Worm (Caenorhabditis elegans): Measurements from ENCODE around the gene asm-2.

- TF ChIP-seq flt-1 (GFP tag; IDR thresholded peaks at IDR 0.05) (no peak), ama-1 (optimal IDR thresholded peaks at IDR 0.05) (no peak), F13C5.2 (tag; optimal IDR thresholded peaks at IDR 0.05) (no peak), hmbx-1 (tag; optimal IDR thresholded peaks at IDR 0.05) (no peak), aly-1 (tag; optimal IDR thresholded peaks at IDR 0.05) (no peak), ets-7 (tag; optimal IDR thresholded peaks at IDR 0.05) (no peak), tbx-11 (GFP tag; IDR thresholded peaks at IDR 0.05) (no peak), tra-4 (tag; optimal IDR thresholded peaks at IDR 0.05) (no peak), ceh-36 (tag; optimal IDR thresholded peaks at IDR 0.05) (no peak), pes-1 (GFP tag; IDR thresholded peaks at IDR 0.05) (no peak), hnd-1 (tag; optimal IDR thresholded peaks at IDR 0.05) (no peak), tbx-37 (GFP tag; conservative IDR thresholded peaks at IDR 0.05) (no peak), scrt-1 (GFP tag; IDR thresholded peaks at IDR 0.05) (no peak)
These were observed 44.8 kb upstream of the asm-2 start for ce11 chrX:11368845-11369244.
